Fruit fly (Drosophila melanogaster) whole organism, prepupa: Measurements from ENCODE around the gene Plp.

ENCODE experiments used
- CG16779 ChIP-seq: fragments of 200-800 bp; sonication (Bioruptor generic); optimal IDR thresholded peaks from 3 replicates; lab custom pipeline; 2017; ENCODE audit warnings: missing biosample characterization, mild to moderate bottlenecking, missing genetic modification characterization
- CG34406 ChIP-seq: fragments of 200-800 bp; sonication (Bioruptor generic); optimal IDR thresholded peaks from 3 replicates; lab custom pipeline; 2016; ENCODE audit warnings: missing biosample characterization, missing genetic modification characterization
- CG8319 ChIP-seq: fragments of 200-800 bp; sonication (Bioruptor generic); optimal IDR thresholded peaks from 3 replicates; lab custom pipeline; 2016; ENCODE audit warnings: missing biosample characterization, missing genetic modification characterization
- CG8632 ChIP-seq: fragments of 200-800 bp; sonication (Bioruptor generic); optimal IDR thresholded peaks from 3 replicates; lab custom pipeline; 2016; ENCODE audit warnings: missing biosample characterization, missing genetic modification characterization
- Eip78C ChIP-seq: fragments of 200-800 bp; sonication (Bioruptor generic); peaks from one replicate; lab custom pipeline; 2016; ENCODE audit warnings: missing biosample characterization, missing genetic modification characterization
- Ets21C ChIP-seq: fragments of 200-800 bp; sonication (Bioruptor generic); optimal IDR thresholded peaks from 3 replicates; lab custom pipeline; 2016; ENCODE audit warnings: missing biosample characterization, missing genetic modification characterization
- fd85E ChIP-seq: fragments of 200-800 bp; sonication (Bioruptor generic); optimal IDR thresholded peaks from 3 replicates; lab custom pipeline; 2016; ENCODE audit warnings: missing biosample characterization, missing genetic modification characterization
- spab ChIP-seq: fragments of 200-800 bp; sonication (Bioruptor generic); optimal IDR thresholded peaks from 2 replicates; lab custom pipeline; 2017; ENCODE audit warnings: missing biosample characterization, mild to moderate bottlenecking, missing genetic modification characterization, missing genetic modification reagents
- ss ChIP-seq, 2 experiments: fragments of 200-800 bp; sonication (Bioruptor generic); optimal IDR thresholded peaks; 2 replicates in 1 of 2; 3 replicates in 1 of 2; lab custom pipeline; 2017 to 2018; ENCODE audit warnings: mild to moderate bottlenecking in 2 of 2, missing biosample characterization in 2 of 2, missing genetic modification characterization in 2 of 2, moderate library complexity in 1 of 2
- vri ChIP-seq: fragments of 200-800 bp; sonication (Bioruptor generic); optimal IDR thresholded peaks from 3 replicates; lab custom pipeline; 2016; ENCODE audit warnings: missing biosample characterization, mild to moderate bottlenecking, missing genetic modification characterization

DNA sequence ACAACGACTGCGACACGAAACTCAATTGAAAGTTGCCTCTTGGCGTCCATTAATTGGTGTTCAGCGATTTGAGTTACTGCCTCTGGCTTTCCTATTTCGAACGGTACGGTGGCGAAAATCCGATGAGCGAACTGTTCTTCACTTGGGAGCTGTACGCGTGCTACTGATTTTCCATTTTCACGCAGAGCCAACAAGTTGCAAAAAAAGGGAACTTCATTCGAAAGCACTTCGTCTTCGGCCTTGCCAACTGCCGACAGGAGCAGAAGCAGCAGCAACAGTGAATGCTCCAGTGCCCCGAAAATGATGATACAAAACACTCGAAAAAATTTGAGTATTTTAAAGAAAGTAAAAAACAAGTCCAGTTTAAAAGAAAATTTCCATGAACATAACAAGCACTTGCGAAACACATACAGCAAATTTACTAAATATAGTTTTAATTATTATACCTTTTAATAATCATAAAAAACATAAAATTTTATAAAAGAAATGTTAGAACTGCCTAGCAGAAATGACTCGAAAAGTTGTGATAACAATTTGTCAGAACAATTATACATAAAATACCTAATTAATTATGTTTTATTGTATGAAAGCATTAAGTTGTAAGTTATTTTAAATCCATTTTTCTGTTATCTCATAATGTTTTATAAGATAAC lies 60.3 kb downstream of the Plp start:
- TF ChIP-seq Ets21C (GFP tag; lab: Kevin White, UChicago): no peak
- TF ChIP-seq CG34406 (GFP tag; lab: Kevin White, UChicago): no peak
- TF ChIP-seq Eip78C (GFP tag; lab: Kevin White, UChicago): peak; percentile 62
- TF ChIP-seq fd85E (GFP tag; lab: Kevin White, UChicago): no peak
- no peak for TF ChIP-seq spab (GFP tag; lab: Kevin White, UChicago)
- no peak for TF ChIP-seq vri (GFP tag; lab: Kevin White, UChicago)
- TF ChIP-seq CG8319: no peak
- TF ChIP-seq ss (GFP tag; optimal IDR thresholded peaks at IDR 0.05; lab: Kevin White, UChicago): no peak
- no peak for TF ChIP-seq CG8632 (GFP tag; lab: Kevin White, UChicago)
- TF ChIP-seq CG16779 (tag; lab: Kevin White, UChicago): no peak
